Worm (Caenorhabditis elegans): ENCODE measurements around the gene ent-5.

The ent-5 gene

DNA sequence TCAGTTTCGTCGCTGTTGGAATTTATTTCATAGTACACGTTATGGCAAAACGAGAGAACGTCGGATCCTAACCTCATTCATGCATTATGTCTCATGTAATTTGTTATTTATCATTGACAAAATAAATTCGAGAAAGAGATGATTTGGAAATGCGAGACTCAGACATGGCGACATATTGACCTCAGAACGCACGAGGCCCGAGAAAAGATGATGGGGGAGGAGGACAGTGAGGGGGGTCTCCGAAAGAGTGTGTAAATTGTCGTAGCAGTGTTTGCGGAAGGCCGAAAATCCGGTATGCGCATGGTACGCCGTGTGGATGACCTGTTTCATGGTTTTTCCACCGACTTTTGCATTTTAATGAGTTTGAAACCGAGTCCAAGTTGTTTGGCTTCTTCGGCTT lies 13.4 kb downstream of the ent-5 start:
- TF ChIP-seq tbx-2 (tag; optimal IDR thresholded peaks at IDR 0.05) = peak; percentile 11
- TF ChIP-seq nhr-12 (tag; optimal IDR thresholded peaks at IDR 0.05) = no peak
- no peak for TF ChIP-seq lin-39 (tag; optimal IDR thresholded peaks at IDR 0.05)
- peak; percentile 80 for TF ChIP-seq nhr-23 (tag; optimal IDR thresholded peaks at IDR 0.05)
- no peak for TF ChIP-seq elt-3 (tag; optimal IDR thresholded peaks at IDR 0.05)
- peak; percentile 38 for TF ChIP-seq egl-5 (tag; optimal IDR thresholded peaks at IDR 0.05)
- peak; percentile 56 for TF ChIP-seq pha-4 (tag; optimal IDR thresholded peaks at IDR 0.05)
- peak; percentile 61 for TF ChIP-seq nhr-25 (tag; optimal IDR thresholded peaks at IDR 0.05)
- peak; percentile 52 for TF ChIP-seq nfya-1 (tag; optimal IDR thresholded peaks at IDR 0.05; ENCODE audit: insufficient read depth)
- peak; percentile 55 for TF ChIP-seq hmg-11 (tag; optimal IDR thresholded peaks at IDR 0.05)

DNA sequence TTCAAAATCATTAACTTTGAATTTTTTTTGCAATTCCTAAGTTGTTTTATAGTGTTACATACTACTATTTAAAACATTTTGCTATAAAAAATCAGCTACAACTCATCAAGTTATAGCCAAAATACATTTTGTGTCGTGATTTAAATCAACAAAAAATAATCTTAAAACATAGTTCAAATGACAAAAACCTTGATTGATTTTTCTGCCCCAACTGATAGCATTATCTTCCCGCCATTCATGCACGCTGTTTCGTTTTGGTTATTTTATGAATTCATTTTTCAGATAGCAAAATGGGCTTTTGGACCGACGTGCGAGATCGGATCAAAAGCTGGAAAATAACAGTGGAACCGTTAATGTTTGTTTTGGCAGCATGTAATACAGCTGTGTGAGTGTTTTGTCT lies 16.9 kb downstream of the ent-5 start, which contains the start of gene slcr-46.1:
TSS of gene slcr-46.1 (plus strand) at position 274 of the 400 bp plus-strand sequence.
- peak; percentile 38 for TF ChIP-seq pqm-1 (tag; optimal IDR thresholded peaks at IDR 0.05)
- TF ChIP-seq elt-2 (tag; optimal IDR thresholded peaks at IDR 0.05) = peak; percentile 56
- TF ChIP-seq mdl-1 (tag; optimal IDR thresholded peaks at IDR 0.05) = no peak
- no peak for TF ChIP-seq nhr-77 (tag; optimal IDR thresholded peaks at IDR 0.05)

DNA sequence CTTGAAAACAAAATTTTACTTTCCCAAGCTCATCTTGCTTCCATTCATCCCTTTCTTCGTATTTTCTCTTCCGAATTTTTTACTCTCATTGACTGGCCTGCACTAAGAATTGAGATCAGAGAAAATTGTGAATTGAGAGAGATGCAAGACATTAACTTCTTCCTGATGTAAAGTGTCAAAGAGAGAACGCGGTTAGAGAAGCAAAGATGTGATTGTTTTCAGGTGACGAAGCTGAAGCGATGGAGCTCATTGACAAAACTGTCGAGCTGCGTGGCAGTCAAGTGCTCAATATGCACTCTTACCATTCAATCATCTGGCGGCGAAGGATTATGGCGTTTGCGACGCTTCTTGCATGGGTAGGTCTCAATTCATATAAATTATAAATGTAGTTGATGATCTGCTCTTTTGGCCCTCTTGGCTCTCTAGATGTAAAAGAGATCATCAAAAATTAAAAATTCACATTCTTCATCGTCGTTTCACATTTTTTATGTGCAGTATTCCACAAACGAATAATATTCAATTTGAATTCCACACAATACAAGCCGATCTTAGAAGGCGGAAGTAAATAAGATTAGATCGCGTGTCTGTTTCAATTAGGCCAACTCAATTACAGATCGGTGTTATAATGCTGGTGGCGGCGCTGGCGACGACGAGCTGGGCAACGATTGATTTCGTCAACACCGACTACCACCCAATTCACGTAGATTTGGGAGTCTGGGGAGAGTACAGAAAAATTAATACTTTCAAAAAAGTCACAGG lies 20.0 kb downstream of the ent-5 start:
- TF ChIP-seq egl-5 (tag; optimal IDR thresholded peaks at IDR 0.05) (peak; percentile 87), nhr-76 (tag; optimal IDR thresholded peaks at IDR 0.05) (no peak), nhr-77 (tag; optimal IDR thresholded peaks at IDR 0.05) (no peak), fos-1 (tag; optimal IDR thresholded peaks at IDR 0.05) (no peak), ama-1 (optimal IDR thresholded peaks at IDR 0.05) (no peak)

DNA sequence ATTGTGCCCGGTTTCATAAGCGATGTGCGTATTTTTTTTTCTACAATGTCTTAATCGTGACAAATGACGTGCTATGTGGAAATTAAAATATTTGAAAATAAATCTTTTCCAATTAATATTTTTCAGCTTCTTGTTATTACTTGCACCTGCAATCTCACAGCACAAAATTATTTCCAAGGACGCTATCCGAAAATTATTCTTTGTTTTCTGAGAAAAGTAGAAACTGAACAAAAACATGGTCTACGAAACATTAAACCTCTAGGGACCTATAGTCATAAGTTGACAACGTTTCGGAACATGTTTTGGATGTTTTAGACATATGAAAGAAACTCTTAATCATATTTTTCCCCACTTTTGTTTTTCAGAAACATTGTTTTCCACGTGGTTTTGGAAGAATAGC lies 20.6 kb downstream of the ent-5 start:
- no peak for TF ChIP-seq mdl-1 (tag; optimal IDR thresholded peaks at IDR 0.05)
- no peak for TF ChIP-seq sea-2 (GFP tag; optimal IDR thresholded peaks at IDR 0.05)
- TF ChIP-seq lin-15B (tag; optimal IDR thresholded peaks at IDR 0.05) = no peak
- no peak for TF ChIP-seq nhr-43 (tag; optimal IDR thresholded peaks at IDR 0.05; ENCODE audit: poor library complexity, severe bottlenecking)

DNA sequence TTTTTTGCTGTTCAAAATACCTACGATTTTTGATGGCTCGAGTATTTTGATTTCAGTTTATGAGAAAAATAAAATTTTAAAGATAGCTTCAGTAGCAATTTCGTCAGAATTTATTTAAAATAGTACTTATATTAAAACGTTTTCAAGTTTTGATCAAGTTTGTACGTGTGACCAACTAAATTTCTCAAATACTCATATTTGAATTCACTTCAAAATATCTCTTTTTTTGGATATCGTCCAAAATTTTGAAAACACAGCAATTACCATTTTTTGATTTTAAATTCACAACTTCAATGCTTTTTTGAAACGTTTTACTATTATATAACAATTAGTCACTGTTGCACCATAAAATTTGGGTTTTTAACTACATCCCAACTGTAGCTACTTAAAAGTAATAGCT lies 22.1 kb downstream of the ent-5 start:
- TF ChIP-seq daf-12 (tag; optimal IDR thresholded peaks at IDR 0.05) (no peak), mdl-1 (tag; optimal IDR thresholded peaks at IDR 0.05) (no peak), egl-5 (tag; optimal IDR thresholded peaks at IDR 0.05) (no peak), fos-1 (tag; optimal IDR thresholded peaks at IDR 0.05) (no peak), elt-3 (tag; optimal IDR thresholded peaks at IDR 0.05) (no peak), skn-1 (tag; optimal IDR thresholded peaks at IDR 0.05) (no peak), lin-15B (tag; optimal IDR thresholded peaks at IDR 0.05) (no peak), elt-2 (tag; optimal IDR thresholded peaks at IDR 0.05) (no peak), fkh-2 (tag; optimal IDR thresholded peaks at IDR 0.05) (no peak), eor-1 (tag; optimal IDR thresholded peaks at IDR 0.05) (no peak), pqm-1 (tag; optimal IDR thresholded peaks at IDR 0.05) (no peak), ceh-82 (tag; optimal IDR thresholded peaks at IDR 0.05) (no peak), nhr-43 (tag; optimal IDR thresholded peaks at IDR 0.05; ENCODE audit: poor library complexity, severe bottlenecking) (no peak), tbx-2 (tag; optimal IDR thresholded peaks at IDR 0.05) (no peak), ZK546.5 (tag; optimal IDR thresholded peaks at IDR 0.05) (no peak), ceh-28 (tag; optimal IDR thresholded peaks at IDR 0.05) (no peak), ztf-4 (tag; optimal IDR thresholded peaks at IDR 0.05) (no peak), unc-62 (GFP tag; optimal IDR thresholded peaks at IDR 0.05) (no peak), egl-27 (tag; optimal IDR thresholded peaks at IDR 0.05) (no peak), lsy-12 (tag; optimal IDR thresholded peaks at IDR 0.05) (no peak)

DNA sequence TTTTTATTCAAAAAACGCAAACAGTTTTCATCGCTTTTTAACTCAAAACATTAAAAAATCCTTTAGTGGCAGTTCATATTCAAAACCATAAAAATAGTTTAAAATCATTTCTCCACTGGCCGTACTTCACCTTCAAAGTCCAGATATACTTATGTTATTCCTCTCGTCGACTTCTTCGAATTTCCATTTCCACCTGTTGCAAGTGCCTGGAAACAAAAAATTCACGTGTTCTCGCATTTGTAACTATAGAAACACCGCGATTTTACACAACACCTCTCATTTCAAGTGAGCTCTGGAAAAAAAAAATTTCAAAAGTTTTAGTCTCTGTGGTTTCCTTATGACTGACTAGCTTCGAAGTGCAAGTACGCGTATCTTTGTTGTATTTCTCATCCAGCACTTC lies 23.9 kb downstream of the ent-5 start:
- no peak for TF ChIP-seq skn-1 (tag; optimal IDR thresholded peaks at IDR 0.05)
- no peak for TF ChIP-seq nhr-28 (tag; optimal IDR thresholded peaks at IDR 0.05)
- no peak for TF ChIP-seq unc-39 (tag; optimal IDR thresholded peaks at IDR 0.05)
- TF ChIP-seq nhr-67 (tag; optimal IDR thresholded peaks at IDR 0.05) = no peak
- TF ChIP-seq nhr-43 (tag; optimal IDR thresholded peaks at IDR 0.05; ENCODE audit: poor library complexity, severe bottlenecking) = no peak
- TF ChIP-seq hmg-11 (tag; optimal IDR thresholded peaks at IDR 0.05) = no peak
